Fruit fly (Drosophila melanogaster) whole organism, pupa: ENCODE results near the gene CG18666.

ENCODE experiments used
- CG10348 ChIP-seq: fragments of 200-800 bp; sonication (Bioruptor generic); IDR thresholded peaks from 2 replicates; pipeline ENCODE4 v1.3.6; 2022; ENCODE audit warnings: missing biosample characterization, missing genetic modification characterization
- CG12605 ChIP-seq: fragments of 200-800 bp; sonication (Bioruptor generic); IDR thresholded peaks from 2 replicates; pipeline ENCODE4 v1.3.6; 2022; ENCODE audit warnings: missing biosample characterization, missing genetic modification characterization
- CG13204 ChIP-seq: fragments of 200-800 bp; sonication (Bioruptor generic); optimal IDR thresholded peaks from 2 replicates; lab custom pipeline; 2018; ENCODE audit warnings: missing biosample characterization, mild to moderate bottlenecking, missing genetic modification characterization, moderate library complexity
- CG14655 ChIP-seq: fragments of 200-800 bp; sonication (Bioruptor generic); optimal IDR thresholded peaks from 3 replicates; lab custom pipeline; 2017; ENCODE audit warnings: mild to moderate bottlenecking, missing biosample characterization, missing genetic modification reagents, missing genetic modification characterization
- CG15710 ChIP-seq: fragments of 200-800 bp; sonication (Bioruptor generic); optimal IDR thresholded peaks from 2 replicates; lab custom pipeline; 2018; ENCODE audit warnings: missing biosample characterization, mild to moderate bottlenecking, missing genetic modification characterization, moderate library complexity
- CG17806 ChIP-seq: fragments of 200-800 bp; sonication (Bioruptor generic); optimal IDR thresholded peaks from 2 replicates; lab custom pipeline; 2018; ENCODE audit warnings: missing biosample characterization, mild to moderate bottlenecking, missing genetic modification characterization, moderate library complexity
- CG32121 ChIP-seq: fragments of 200-800 bp; sonication (Bioruptor generic); IDR thresholded peaks from 2 replicates; pipeline ENCODE4 v1.3.6; 2022; ENCODE audit warnings: missing biosample characterization, missing genetic modification characterization
- CG34367 ChIP-seq: fragments of 200-800 bp; sonication (Bioruptor generic); optimal IDR thresholded peaks from 2 replicates; lab custom pipeline; 2018; ENCODE audit warnings: missing biosample characterization, mild to moderate bottlenecking, missing genetic modification characterization
- CG4496 ChIP-seq: fragments of 200-800 bp; sonication (Bioruptor generic); IDR thresholded peaks from 3 replicates; pipeline ENCODE4 v1.3.6; 2022; ENCODE audit warnings: missing biosample characterization, missing genetic modification characterization
- CG8159 ChIP-seq: fragments of 200-800 bp; sonication (Bioruptor generic); optimal IDR thresholded peaks from 3 replicates; lab custom pipeline; 2018; ENCODE audit warnings: missing biosample characterization, mild to moderate bottlenecking, missing genetic modification characterization, moderate library complexity
- CG8301 ChIP-seq: fragments of 200-800 bp; sonication (Bioruptor generic); optimal IDR thresholded peaks from 2 replicates; lab custom pipeline; 2018; ENCODE audit warnings: missing biosample characterization, mild to moderate bottlenecking, missing genetic modification characterization
- CG9948 ChIP-seq: fragments of 200-800 bp; sonication (Bioruptor generic); optimal IDR thresholded peaks from 2 replicates; lab custom pipeline; 2018; ENCODE audit warnings: missing biosample characterization, mild to moderate bottlenecking, missing genetic modification characterization, moderate library complexity
- D1 ChIP-seq: fragments of 200-800 bp; sonication (Bioruptor generic); optimal IDR thresholded peaks from 2 replicates; lab custom pipeline; 2018; ENCODE audit warnings: missing biosample characterization, mild to moderate bottlenecking, missing genetic modification characterization, moderate library complexity
- EcR ChIP-seq: fragments of 200-800 bp; sonication (Bioruptor generic); optimal IDR thresholded peaks from 3 replicates; lab custom pipeline; 2019; ENCODE audit warnings: missing biosample characterization, missing genetic modification characterization, mild to moderate bottlenecking, moderate library complexity, missing genetic modification reagents
- Ets98B ChIP-seq: fragments of 200-800 bp; sonication (Bioruptor generic); IDR thresholded peaks from 2 replicates; pipeline ENCODE4 v1.3.6; 2022; ENCODE audit warnings: missing biosample characterization, missing genetic modification characterization
- Pif1A ChIP-seq: fragments of 200-800 bp; sonication (Bioruptor generic); optimal IDR thresholded peaks from 3 replicates; lab custom pipeline; 2016; ENCODE audit warnings: missing biosample characterization, missing genetic modification characterization
- Pif1B ChIP-seq: fragments of 200-800 bp; sonication (Bioruptor generic); optimal IDR thresholded peaks from 3 replicates; lab custom pipeline; 2016; ENCODE audit warnings: missing biosample characterization, missing genetic modification characterization
- Snoo ChIP-seq: fragments of 200-800 bp; sonication (Bioruptor generic); optimal IDR thresholded peaks from 3 replicates; lab custom pipeline; 2017; ENCODE audit warnings: missing biosample characterization, mild to moderate bottlenecking, missing genetic modification characterization, inconsistent platforms
- fd96Ca ChIP-seq: fragments of 200-800 bp; sonication (Bioruptor generic); IDR thresholded peaks from 3 replicates; pipeline ENCODE4 v1.3.6; 2022; ENCODE audit warnings: missing biosample characterization, missing genetic modification characterization
- gl ChIP-seq: fragments of 200-800 bp; sonication (Bioruptor generic); optimal IDR thresholded peaks from 2 replicates; lab custom pipeline; 2018; ENCODE audit warnings: missing biosample characterization, mild to moderate bottlenecking, missing genetic modification characterization
- rn ChIP-seq: fragments of 200-800 bp; sonication (Bioruptor generic); IDR thresholded peaks from 2 replicates; pipeline ENCODE4 v1.3.6; 2022; ENCODE audit warnings: missing biosample characterization, missing genetic modification characterization

CG18666 gene

DNA sequence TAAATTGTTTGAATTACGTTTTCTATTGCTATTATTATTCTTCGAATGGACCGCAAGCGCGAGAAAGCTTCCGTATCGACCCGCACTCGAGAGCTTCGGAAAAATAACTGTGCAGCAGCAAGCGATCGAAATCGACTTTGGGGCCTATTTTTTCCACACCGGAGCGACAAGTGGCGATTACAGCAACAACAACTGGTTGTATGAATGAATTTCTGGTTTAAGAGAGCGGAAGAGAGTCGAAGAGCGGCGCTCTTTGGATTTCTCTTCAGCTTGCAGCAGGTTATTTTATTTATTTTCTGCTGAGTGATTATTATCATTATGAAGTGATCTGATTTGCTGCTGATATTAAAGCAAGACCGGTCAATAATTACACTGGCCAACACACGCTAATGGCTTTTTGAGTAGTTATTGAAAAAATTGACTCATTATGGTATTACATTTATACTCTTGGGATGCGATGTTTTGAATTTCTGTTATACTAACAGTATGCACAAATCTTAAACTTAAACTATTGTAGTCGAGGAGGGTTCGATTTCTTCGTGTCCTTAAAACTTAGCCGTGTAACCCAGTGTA, 32.4 kb downstream of the CG18666 start, which contains the start of gene Samuel:
Gene Samuel (minus strand): TSS at position 112 of the 573 bp plus-strand sequence.
- TF ChIP-seq EcR (peak; percentile 58), CG34367 (tag; lab: Kevin White, UChicago) (peak; percentile 43), CG17806 (tag; lab: Kevin White, UChicago) (peak; percentile 57), D1 (peak; percentile 31), Snoo (tag; lab: Kevin White, UChicago) (peak; percentile 38), Pif1A (GFP tag; lab: Kevin White, UChicago) (peak; percentile 58), CG8159 (tag; lab: Kevin White, UChicago) (peak; percentile 68), CG10348 (no peak), CG13204 (peak; percentile 54), Ets98B (peak; percentile 73), Pif1B (GFP tag; lab: Kevin White, UChicago) (peak; percentile 70), CG8301 (tag; lab: Kevin White, UChicago) (peak; percentile 50), CG15710 (tag; lab: Kevin White, UChicago) (peak; percentile 49), gl (tag; lab: Kevin White, UChicago) (peak; percentile 50), CG14655 (GFP tag; lab: Kevin White, UChicago) (peak; percentile 59), CG12605 (GFP tag; lab: Robert Waterston, UW) (peak; percentile 84), rn (GFP tag; lab: Robert Waterston, UW) (no peak), CG9948 (tag; lab: Kevin White, UChicago) (peak; percentile 18), fd96Ca (no peak; the same call in 2 of the 3 replicates), CG32121 (0 out of 2 replicates have a peak, but pooled peaks have one; percentile 19), CG4496 (GFP tag; lab: Robert Waterston, UW) (peak; percentile 62; the same call in 1 of the 3 replicates)

DNA sequence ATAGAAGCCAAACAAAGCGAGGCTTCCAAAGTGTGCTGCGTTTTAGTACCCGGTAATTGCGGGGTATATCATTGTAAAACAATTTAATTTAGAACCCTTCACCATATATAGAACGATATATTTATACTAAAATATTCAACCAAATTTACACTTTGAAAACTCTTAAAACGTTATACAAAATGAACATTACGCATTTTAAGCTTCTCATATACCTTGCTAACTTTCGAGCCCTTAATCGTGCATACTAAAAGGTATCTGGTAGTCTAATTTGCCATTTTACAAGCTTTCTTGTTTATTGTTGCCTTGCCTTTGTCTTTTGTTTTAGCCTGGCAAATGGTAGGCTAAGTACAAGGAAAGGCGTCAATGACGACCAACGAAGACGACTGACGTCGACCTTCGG, 33.4 kb downstream of the CG18666 start:
- TF ChIP-seq Snoo (tag; lab: Kevin White, UChicago), result no peak
- no peak for TF ChIP-seq CG12605 (GFP tag; lab: Robert Waterston, UW)
- peak; percentile 13 for TF ChIP-seq Pif1B (GFP tag; lab: Kevin White, UChicago)

DNA sequence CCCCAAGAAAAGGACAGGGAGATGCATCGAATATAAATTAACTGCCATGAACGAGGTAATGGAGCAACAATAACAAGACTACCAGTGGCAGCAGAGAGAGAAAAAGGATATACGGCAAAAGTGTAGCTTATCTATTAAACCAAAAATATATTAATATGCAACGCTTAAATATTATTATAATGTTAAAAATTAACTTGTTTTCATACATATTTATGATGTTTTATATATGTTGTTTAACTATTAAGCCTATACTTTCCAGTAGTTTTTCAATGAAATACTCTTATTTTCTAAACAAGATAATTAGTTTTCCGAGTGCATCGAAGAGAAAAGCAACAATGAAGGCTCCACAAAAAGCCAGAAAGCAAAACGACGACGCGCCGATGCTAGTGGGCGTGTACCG, 33.8 kb downstream of the CG18666 start:
- no peak for TF ChIP-seq CG4496 (GFP tag; lab: Robert Waterston, UW)
- TF ChIP-seq Pif1A (GFP tag; lab: Kevin White, UChicago), result no peak
- TF ChIP-seq CG14655 (GFP tag; lab: Kevin White, UChicago), result peak; percentile 46
- TF ChIP-seq CG8159 (tag; lab: Kevin White, UChicago), result peak; percentile 67
- TF ChIP-seq CG15710 (tag; lab: Kevin White, UChicago), result peak; percentile 59
- TF ChIP-seq EcR, result no peak
- no peak for TF ChIP-seq fd96Ca
- TF ChIP-seq rn (GFP tag; lab: Robert Waterston, UW), result no peak
- no peak for TF ChIP-seq Snoo (tag; lab: Kevin White, UChicago)
- peak; percentile 59 for TF ChIP-seq CG17806 (tag; lab: Kevin White, UChicago)
- TF ChIP-seq CG10348, result no peak
- peak; percentile 43 for TF ChIP-seq CG9948 (tag; lab: Kevin White, UChicago)
- no peak for TF ChIP-seq Pif1B (GFP tag; lab: Kevin White, UChicago)
- TF ChIP-seq Ets98B, result no peak
- TF ChIP-seq gl (tag; lab: Kevin White, UChicago), result no peak
- TF ChIP-seq CG8301 (tag; lab: Kevin White, UChicago), result peak; percentile 37
- TF ChIP-seq CG32121, result no peak
- TF ChIP-seq CG12605 (GFP tag; lab: Robert Waterston, UW), result peak; percentile 23; the same call in 1 of the 2 replicates
- TF ChIP-seq CG13204, result no peak
- peak; percentile 32 for TF ChIP-seq CG34367 (tag; lab: Kevin White, UChicago)
- peak; percentile 33 for TF ChIP-seq D1

DNA sequence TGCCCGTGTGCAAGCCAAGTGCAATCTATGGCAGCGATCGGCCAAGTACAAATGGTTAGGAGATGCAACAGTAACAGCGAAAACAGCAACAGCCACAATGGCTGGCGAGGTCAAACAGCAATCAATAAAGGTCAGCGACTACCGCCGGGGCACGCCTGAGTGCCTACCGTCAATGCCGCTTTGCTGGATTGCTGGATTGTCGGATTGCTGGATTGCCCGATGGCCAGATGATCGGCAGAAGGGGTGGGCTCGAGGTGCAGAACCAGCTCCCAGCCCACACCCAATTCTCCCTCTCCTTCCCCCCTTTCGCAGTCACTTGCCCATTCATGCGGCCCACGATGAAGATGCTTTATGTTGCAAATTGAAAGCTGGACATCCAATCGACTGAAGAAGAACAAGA, 34.3 kb downstream of the CG18666 start:
- TF ChIP-seq EcR (peak; percentile 37), D1 (no peak), CG4496 (GFP tag; lab: Robert Waterston, UW) (no peak), CG13204 (peak; percentile 65), Pif1A (GFP tag; lab: Kevin White, UChicago) (no peak), CG32121 (no peak), CG8159 (tag; lab: Kevin White, UChicago) (no peak), fd96Ca (0 out of 3 replicates have a peak, but pooled peaks have one; percentile 5)

DNA sequence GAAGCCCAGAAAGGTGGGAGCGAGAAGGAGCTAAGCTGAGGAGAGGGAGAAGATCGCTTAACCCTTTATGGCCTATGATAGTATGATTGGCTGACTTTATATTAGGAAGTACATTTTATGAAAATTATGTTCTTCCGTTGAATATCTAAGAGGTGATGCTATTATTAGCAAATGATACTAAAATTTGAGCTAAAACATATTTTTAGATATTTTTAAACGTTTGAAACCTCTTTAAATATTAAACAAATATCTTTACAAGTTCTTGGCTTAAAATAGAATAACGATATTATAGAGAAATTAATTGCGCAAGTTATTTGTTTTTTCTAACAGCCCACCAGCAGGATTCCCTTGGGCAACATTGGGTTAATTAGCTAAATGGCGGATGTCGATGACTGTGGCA, 34.9 kb downstream of the CG18666 start:
- TF ChIP-seq fd96Ca (no peak), CG13204 (no peak), CG15710 (tag; lab: Kevin White, UChicago) (peak; percentile 80), CG14655 (GFP tag; lab: Kevin White, UChicago) (peak; percentile 88), CG34367 (tag; lab: Kevin White, UChicago) (peak; percentile 77), CG4496 (GFP tag; lab: Robert Waterston, UW) (no peak), CG32121 (no peak), EcR (no peak), CG10348 (no peak), Pif1A (GFP tag; lab: Kevin White, UChicago) (peak; percentile 62), Pif1B (GFP tag; lab: Kevin White, UChicago) (peak; percentile 32), CG8301 (tag; lab: Kevin White, UChicago) (peak; percentile 76), D1 (peak; percentile 55), CG9948 (tag; lab: Kevin White, UChicago) (peak; percentile 86), CG17806 (tag; lab: Kevin White, UChicago) (peak; percentile 77), Snoo (tag; lab: Kevin White, UChicago) (no peak), CG12605 (GFP tag; lab: Robert Waterston, UW) (no peak), CG8159 (tag; lab: Kevin White, UChicago) (peak; percentile 85), gl (tag; lab: Kevin White, UChicago) (peak; percentile 42), rn (GFP tag; lab: Robert Waterston, UW) (no peak)
